Worm (Caenorhabditis elegans) whole organism, L4 larva: ENCODE data around the gene his-17.
"Not testable (repeated sequence)": the region's sequence is repeated elsewhere in the genome, so short reads cannot be mapped to it uniquely, and the experiment has no call there.

Experiments
- Y75B8A.6 ChIP-seq: fragments of 200-800 bp; sonication (Bioruptor generic); IDR thresholded peaks from 2 replicates; pipeline ENCODE4 v1.3.6; 2022; ENCODE audit warnings: missing genetic modification reagents, missing genetic modification characterization, missing compliant biosample characterization
- lsy-2 ChIP-seq, 2 experiments: fragments of 150-350 bp in 1 of 2; sonication (generic microtip) in 1 of 2; optimal IDR thresholded peaks; 2 replicates each; lab custom pipeline; 2014 to 2017; ENCODE audit warnings: missing biosample characterization in 2 of 2, missing genetic modification characterization in 2 of 2
- nhr-25 ChIP-seq: sonication (generic microtip); optimal IDR thresholded peaks from 2 replicates; lab custom pipeline; 2017; ENCODE audit warnings: missing genetic modification characterization, mild to moderate bottlenecking, missing compliant biosample characterization, antibody characterized with exemption, moderate library complexity, borderline replicate concordance; ENCODE audit not compliant: insufficient read depth

- not testable (repeated sequence) for TF ChIP-seq lsy-2 (tag; optimal IDR thresholded peaks at IDR 0.05; lab: Kevin White, UChicago); nhr-25 (tag; lab: Kevin White, UChicago); Y75B8A.6 (GFP tag; lab: Robert Waterston, UW)
Measured at ce11 chrV:8897942-8898419, at the start of gene his-17, which contains the start of gene his-18.
